Worm (Caenorhabditis elegans) whole organism, L1 larva: ENCODE data around the gene fipr-8.

Experiments
- C04F5.9 ChIP-seq: sonication (generic microtip); optimal IDR thresholded peaks from 2 replicates; lab custom pipeline; 2016; ENCODE audit warnings: missing genetic modification characterization, missing compliant biosample characterization
- F16B12.6 ChIP-seq: fragments of 150-350 bp; optimal IDR thresholded peaks from 2 replicates; lab custom pipeline; 2014; ENCODE audit warnings: missing biosample characterization, missing genetic modification characterization
- ceh-63 ChIP-seq: fragments of 200-800 bp; sonication (Bioruptor generic); optimal IDR thresholded peaks from 2 replicates; lab custom pipeline; 2018; ENCODE audit warnings: mild to moderate bottlenecking, missing genetic modification characterization, missing compliant biosample characterization
- ceh-8 ChIP-seq: fragments of 200-800 bp; sonication (Bioruptor generic); optimal IDR thresholded peaks from 2 replicates; lab custom pipeline; 2018; ENCODE audit warnings: mild to moderate bottlenecking, missing genetic modification characterization, moderate library complexity, missing compliant biosample characterization
- ceh-82 ChIP-seq, 3 experiments: fragments of 150-350 bp in 1 of 3; sonication (generic microtip) in 2 of 3; optimal IDR thresholded peaks; 2 replicates each; lab custom pipeline; 2014 to 2017; ENCODE audit warnings: missing biosample characterization in 3 of 3, missing genetic modification characterization in 3 of 3
- ces-1 ChIP-seq: fragments of 150-350 bp; optimal IDR thresholded peaks from 2 replicates; lab custom pipeline; 2014; ENCODE audit warnings: missing biosample characterization, missing genetic modification reagents, missing genetic modification characterization
- dpl-1 ChIP-seq, 3 experiments: fragments of 150-350 bp in 2 of 3; sonication (generic microtip) in 1 of 3; optimal IDR thresholded peaks; 2 replicates each; lab custom pipeline; 2014 to 2017; ENCODE audit warnings: missing biosample characterization in 3 of 3, missing genetic modification characterization in 3 of 3, missing genetic modification reagents in 3 of 3
- efl-1 ChIP-seq, 4 experiments: fragments of 150-350 bp; optimal IDR thresholded peaks in 3 of 4; peaks in 1 of 4; 1 replicate in 1 of 4; 2 replicates in 3 of 4; lab custom pipeline; 2014; ENCODE audit warnings: missing biosample characterization in 2 of 4, missing genetic modification characterization in 2 of 4, missing genetic modification reagents in 2 of 4
- efl-3 ChIP-seq: fragments of 200-800 bp; sonication (Bioruptor generic); optimal IDR thresholded peaks from 2 replicates; lab custom pipeline; 2018; ENCODE audit warnings: mild to moderate bottlenecking, missing genetic modification characterization, missing compliant biosample characterization
- elt-2 ChIP-seq: sonication (generic microtip); optimal IDR thresholded peaks from 2 replicates; lab custom pipeline; 2016; ENCODE audit warnings: missing genetic modification characterization, mild to moderate bottlenecking, inconsistent platforms, missing compliant biosample characterization, missing genetic modification reagents
- ets-5 ChIP-seq: fragments of 200-800 bp; sonication (Bioruptor generic); IDR thresholded peaks from 2 replicates; pipeline ENCODE4 v1.3.6; 2022; ENCODE audit warnings: missing genetic modification characterization, missing compliant biosample characterization
- fkh-10 ChIP-seq: sonication (generic microtip); optimal IDR thresholded peaks from 2 replicates; lab custom pipeline; 2017; ENCODE audit warnings: missing biosample characterization, missing genetic modification reagents, missing genetic modification characterization
- fkh-8 ChIP-seq: sonication (generic microtip); optimal IDR thresholded peaks from 2 replicates; lab custom pipeline; 2016; ENCODE audit warnings: mild to moderate bottlenecking, missing genetic modification characterization, missing compliant biosample characterization
- hpl-2 ChIP-seq: fragments of 150-350 bp; optimal IDR thresholded peaks from 2 replicates; lab custom pipeline; 2014; ENCODE audit warnings: missing biosample characterization, missing genetic modification reagents, missing genetic modification characterization
- isw-1 ChIP-seq: fragments of 200-800 bp; sonication (Bioruptor generic); IDR thresholded peaks from 2 replicates; pipeline ENCODE4 v1.3.6; 2022; ENCODE audit warnings: missing genetic modification characterization, missing compliant biosample characterization
- lin-13 ChIP-seq: fragments of 150-350 bp; optimal IDR thresholded peaks from 2 replicates; lab custom pipeline; 2014; ENCODE audit warnings: missing biosample characterization, missing genetic modification reagents, missing genetic modification characterization
- lin-14 ChIP-seq: fragments of 200-800 bp; sonication (Bioruptor generic); optimal IDR thresholded peaks from 2 replicates; lab custom pipeline; 2018; ENCODE audit warnings: mild to moderate bottlenecking, missing genetic modification characterization, moderate library complexity, missing compliant biosample characterization
- lin-35 ChIP-seq, 2 experiments: fragments of 150-350 bp; optimal IDR thresholded peaks; 2 replicates each; lab custom pipeline; 2014; ENCODE audit warnings: missing biosample characterization in 2 of 2, missing genetic modification characterization in 2 of 2, missing genetic modification reagents in 2 of 2
- nhr-11 ChIP-seq: fragments of 150-350 bp; optimal IDR thresholded peaks from 2 replicates; lab custom pipeline; 2014; ENCODE audit warnings: missing biosample characterization, missing genetic modification characterization
- nhr-19 ChIP-seq: fragments of 200-800 bp; sonication (Bioruptor generic); conservative IDR thresholded peaks from 2 replicates; pipeline ENCODE4 v1.3.6; 2022; ENCODE audit warnings: missing genetic modification characterization, missing compliant biosample characterization
- nhr-20 ChIP-seq: sonication (generic microtip); optimal IDR thresholded peaks from 2 replicates; lab custom pipeline; 2016; ENCODE audit warnings: mild to moderate bottlenecking, missing genetic modification characterization, missing compliant biosample characterization
- nhr-237 ChIP-seq: fragments of 150-350 bp; optimal IDR thresholded peaks from 2 replicates; lab custom pipeline; 2014; ENCODE audit warnings: missing biosample characterization, missing genetic modification characterization
- nhr-28 ChIP-seq: fragments of 150-350 bp; optimal IDR thresholded peaks from 2 replicates; lab custom pipeline; 2014; ENCODE audit warnings: missing biosample characterization, missing genetic modification characterization
- nhr-71 ChIP-seq: sonication (generic microtip); optimal IDR thresholded peaks from 2 replicates; lab custom pipeline; 2016; ENCODE audit warnings: mild to moderate bottlenecking, missing genetic modification characterization, moderate library complexity, missing compliant biosample characterization
- nhr-76 ChIP-seq: sonication (generic microtip); optimal IDR thresholded peaks from 2 replicates; lab custom pipeline; 2017; ENCODE audit warnings: missing biosample characterization, missing genetic modification characterization
- nhr-77 ChIP-seq: fragments of 150-350 bp; optimal IDR thresholded peaks from 2 replicates; lab custom pipeline; 2014; ENCODE audit warnings: missing biosample characterization, missing genetic modification characterization
- nhr-84 ChIP-seq: sonication (generic microtip); optimal IDR thresholded peaks from 2 replicates; lab custom pipeline; 2017; ENCODE audit warnings: missing biosample characterization, missing genetic modification characterization
- nhr-85 ChIP-seq: sonication (generic microtip); peaks from one replicate; lab custom pipeline; 2016; ENCODE audit warnings: missing genetic modification characterization, inconsistent platforms, missing compliant biosample characterization
- pax-3 ChIP-seq: fragments of 200-800 bp; sonication (Bioruptor generic); optimal IDR thresholded peaks from 2 replicates; lab custom pipeline; 2018; ENCODE audit warnings: mild to moderate bottlenecking, missing genetic modification characterization, moderate library complexity, missing compliant biosample characterization
- pqm-1 ChIP-seq: sonication (generic microtip); optimal IDR thresholded peaks from 3 replicates; lab custom pipeline; 2017; ENCODE audit warnings: missing biosample characterization, missing genetic modification characterization
- skn-1 ChIP-seq: fragments of 150-350 bp; optimal IDR thresholded peaks from 2 replicates; lab custom pipeline; 2014; ENCODE audit warnings: missing biosample characterization, missing genetic modification characterization
- sox-4 ChIP-seq: sonication (generic microtip); optimal IDR thresholded peaks from 2 replicates; lab custom pipeline; 2016; ENCODE audit warnings: missing genetic modification characterization, missing compliant biosample characterization
- sup-37 ChIP-seq: fragments of 200-800 bp; sonication (Bioruptor generic); optimal IDR thresholded peaks from 2 replicates; lab custom pipeline; 2018; ENCODE audit warnings: mild to moderate bottlenecking, missing genetic modification characterization, missing compliant biosample characterization
- swsn-7 ChIP-seq: sonication (generic microtip); optimal IDR thresholded peaks from 2 replicates; lab custom pipeline; 2016; ENCODE audit warnings: missing genetic modification characterization, missing compliant biosample characterization
- tbx-2 ChIP-seq: sonication (generic microtip); optimal IDR thresholded peaks from 2 replicates; lab custom pipeline; 2016; ENCODE audit warnings: missing genetic modification characterization, missing compliant biosample characterization
- unc-30 ChIP-seq: sonication (generic microtip); optimal IDR thresholded peaks from 2 replicates; lab custom pipeline; 2017; ENCODE audit warnings: missing biosample characterization, missing genetic modification characterization
- vab-15 ChIP-seq: sonication (generic microtip); optimal IDR thresholded peaks from 2 replicates; lab custom pipeline; 2017; ENCODE audit warnings: missing genotype, mild to moderate bottlenecking, missing genetic modification characterization, missing compliant biosample characterization
- zag-1 ChIP-seq: fragments of 150-350 bp; optimal IDR thresholded peaks from 2 replicates; lab custom pipeline; 2014; ENCODE audit warnings: missing biosample characterization, missing genetic modification characterization
- ztf-11 ChIP-seq, 2 experiments: sonication (generic microtip); optimal IDR thresholded peaks; 2 replicates each; lab custom pipeline; 2016 to 2017; ENCODE audit warnings: missing genetic modification characterization in 2 of 2, missing biosample characterization in 1 of 2, missing compliant biosample characterization in 1 of 2
- ztf-4 ChIP-seq: fragments of 150-350 bp; optimal IDR thresholded peaks from 2 replicates; lab custom pipeline; 2014; ENCODE audit warnings: missing biosample characterization, missing genetic modification characterization

Gene fipr-8

ce11 chrV:10198386-10198785, 41.4 kb downstream of the fipr-8 start, which contains the start of gene ZK856.6:
TSS of gene ZK856.6 (plus strand) at chrV:10198686.
- TF ChIP-seq ets-5 (GFP tag; lab: Robert Waterston, UW) (no peak), nhr-77 (no peak), ceh-8 (GFP tag; lab: Kevin White, UChicago) (no peak), C04F5.9 (tag; lab: Kevin White, UChicago) (no peak), nhr-237 (tag; lab: Kevin White, UChicago) (no peak), unc-30 (tag; lab: Kevin White, UChicago) (no peak), lin-14 (GFP tag; lab: Kevin White, UChicago) (no peak), ceh-82 (tag; optimal IDR thresholded peaks at IDR 0.05; lab: Kevin White, UChicago) (no peak), pax-3 (tag; lab: Kevin White, UChicago) (no peak), ztf-11 (tag; optimal IDR thresholded peaks at IDR 0.05; lab: Kevin White, UChicago) (no peak), nhr-19 (GFP tag; lab: Robert Waterston, UW) (no peak), F16B12.6 (tag; lab: Kevin White, UChicago) (no peak), nhr-85 (tag; lab: Kevin White, UChicago) (no peak), ztf-4 (no peak), vab-15 (tag; lab: Kevin White, UChicago) (no peak), skn-1 (tag; lab: Kevin White, UChicago) (no peak)

ce11 chrV:10191242-10191641, 48.5 kb downstream of the fipr-8 start:
- no peak for TF ChIP-seq dpl-1 (GFP tag; optimal IDR thresholded peaks at IDR 0.05; lab: Kevin White, UChicago)
- TF ChIP-seq ceh-82 (tag; optimal IDR thresholded peaks at IDR 0.05; lab: Kevin White, UChicago): no peak
- TF ChIP-seq lin-14 (GFP tag; lab: Kevin White, UChicago): no peak
- no peak for TF ChIP-seq ces-1 (GFP tag; lab: Kevin White, UChicago)
- no peak for TF ChIP-seq pqm-1 (tag; lab: Kevin White, UChicago)
- TF ChIP-seq C04F5.9 (tag; lab: Kevin White, UChicago): no peak
- TF ChIP-seq ceh-63 (GFP tag; lab: Kevin White, UChicago): no peak
- no peak for TF ChIP-seq nhr-11 (tag; lab: Kevin White, UChicago)
- no peak for TF ChIP-seq isw-1 (GFP tag; lab: Robert Waterston, UW)
- no peak for TF ChIP-seq swsn-7 (tag; lab: Kevin White, UChicago)
- no peak for TF ChIP-seq ets-5 (GFP tag; lab: Robert Waterston, UW)
- TF ChIP-seq sup-37 (GFP tag; lab: Kevin White, UChicago): no peak
- TF ChIP-seq fkh-10 (GFP tag; lab: Kevin White, UChicago): no peak
- TF ChIP-seq efl-1 (optimal IDR thresholded peaks at IDR 0.05; lab: Kevin White, UChicago): no peak
- TF ChIP-seq efl-1 (GFP tag; optimal IDR thresholded peaks at IDR 0.05 in 1 of 2; lab: Kevin White, UChicago): no peak
- TF ChIP-seq nhr-20 (tag; lab: Kevin White, UChicago): no peak
- no peak for TF ChIP-seq efl-3 (GFP tag; lab: Kevin White, UChicago)
- no peak for TF ChIP-seq nhr-84 (tag; lab: Kevin White, UChicago)
- no peak for TF ChIP-seq nhr-76 (tag; lab: Kevin White, UChicago)
- no peak for TF ChIP-seq lin-35 (GFP tag; optimal IDR thresholded peaks at IDR 0.05; lab: Kevin White, UChicago)
- no peak for TF ChIP-seq nhr-28 (tag; lab: Kevin White, UChicago)

- TF ChIP-seq tbx-2 (tag; lab: Kevin White, UChicago) (no peak), sox-4 (tag; lab: Kevin White, UChicago) (no peak), zag-1 (no peak), nhr-237 (tag; lab: Kevin White, UChicago) (no peak), lin-35 (GFP tag; optimal IDR thresholded peaks at IDR 0.05; lab: Kevin White, UChicago) (peak in 1 of 2 experiments; percentile 37), elt-2 (tag; lab: Kevin White, UChicago) (peak; percentile 90), fkh-8 (tag; lab: Kevin White, UChicago) (no peak), nhr-71 (tag; lab: Kevin White, UChicago) (peak; percentile 22), vab-15 (tag; lab: Kevin White, UChicago) (no peak), hpl-2 (GFP tag; lab: Kevin White, UChicago) (no peak), nhr-11 (tag; lab: Kevin White, UChicago) (no peak), nhr-85 (tag; lab: Kevin White, UChicago) (peak; percentile 58), ets-5 (GFP tag; lab: Robert Waterston, UW) (no peak), pax-3 (tag; lab: Kevin White, UChicago) (no peak), efl-1 (optimal IDR thresholded peaks at IDR 0.05; lab: Kevin White, UChicago) (no peak), efl-1 (GFP tag; optimal IDR thresholded peaks at IDR 0.05 in 1 of 2; lab: Kevin White, UChicago) (peak in 1 of 2 experiments; percentile 66), C04F5.9 (tag; lab: Kevin White, UChicago) (no peak), lin-13 (GFP tag; lab: Kevin White, UChicago) (no peak)
These were observed 49.6 kb downstream of the fipr-8 start, which contains the start of gene ZK856.5 for ce11 chrV:10190081-10190556. TSS of gene ZK856.5 (minus strand) at chrV:10190131.
